Worm (Caenorhabditis elegans) whole organism, early embryonic: ENCODE results near the gene sru-9.
"Not testable (repeated sequence)": the region's sequence is repeated elsewhere in the genome, so short reads cannot be mapped to it uniquely, and the experiment has no call there.

Source experiments
- B0310.2 ChIP-seq: sonication (generic microtip); optimal IDR thresholded peaks from 2 replicates; lab custom pipeline; 2016; ENCODE audit warnings: mild to moderate bottlenecking, missing genetic modification characterization, missing compliant biosample characterization
- F13C5.2 ChIP-seq: sonication (generic microtip); optimal IDR thresholded peaks from 2 replicates; lab custom pipeline; 2017; ENCODE audit warnings: mild to moderate bottlenecking, missing genetic modification characterization, inconsistent platforms, missing compliant biosample characterization
- aly-1 ChIP-seq: sonication (generic microtip); optimal IDR thresholded peaks from 2 replicates; lab custom pipeline; 2016; ENCODE audit warnings: missing genetic modification characterization, missing compliant biosample characterization
- ama-1 ChIP-seq: fragments of 150-350 bp; optimal IDR thresholded peaks from 2 replicates; lab custom pipeline; 2014
- ceh-13 ChIP-seq: fragments of 200-800 bp; sonication (Bioruptor generic); optimal IDR thresholded peaks from 2 replicates; lab custom pipeline; 2018; ENCODE audit warnings: mild to moderate bottlenecking, missing genetic modification characterization, missing compliant biosample characterization
- ceh-36 ChIP-seq: sonication (generic microtip); optimal IDR thresholded peaks from 2 replicates; lab custom pipeline; 2016; ENCODE audit warnings: missing genetic modification characterization, inconsistent platforms, missing compliant biosample characterization
- ets-7 ChIP-seq: sonication (generic microtip); optimal IDR thresholded peaks from 2 replicates; lab custom pipeline; 2016; ENCODE audit warnings: missing genotype, missing genetic modification characterization, missing compliant biosample characterization
- flt-1 ChIP-seq: fragments of 200-800 bp; sonication (Bioruptor generic); IDR thresholded peaks from 2 replicates; pipeline ENCODE4 v1.3.6; 2022; ENCODE audit warnings: missing genetic modification characterization, missing compliant biosample characterization
- hmbx-1 ChIP-seq: sonication (generic microtip); optimal IDR thresholded peaks from 2 replicates; lab custom pipeline; 2016; ENCODE audit warnings: mild to moderate bottlenecking, missing genetic modification characterization, missing compliant biosample characterization
- hmg-4 ChIP-seq: fragments of 200-800 bp; sonication (Bioruptor generic); optimal IDR thresholded peaks from 2 replicates; lab custom pipeline; 2018; ENCODE audit warnings: mild to moderate bottlenecking, missing genetic modification characterization, missing compliant biosample characterization
- hnd-1 ChIP-seq: sonication (generic microtip); optimal IDR thresholded peaks from 2 replicates; lab custom pipeline; 2016; ENCODE audit warnings: missing genetic modification characterization, missing compliant biosample characterization
- pes-1 ChIP-seq: fragments of 200-800 bp; sonication (Bioruptor generic); IDR thresholded peaks from 2 replicates; pipeline ENCODE4 v1.3.6; 2022; ENCODE audit warnings: missing genetic modification reagents, missing genetic modification characterization, missing compliant biosample characterization
- scrt-1 ChIP-seq: fragments of 200-800 bp; sonication (Bioruptor generic); IDR thresholded peaks from 2 replicates; pipeline ENCODE4 v1.3.6; 2022; ENCODE audit warnings: missing genetic modification characterization, missing compliant biosample characterization
- sea-1 ChIP-seq: fragments of 200-800 bp; sonication (Bioruptor generic); conservative IDR thresholded peaks from 2 replicates; pipeline ENCODE4 v1.3.6; 2022; ENCODE audit warnings: missing genetic modification characterization, missing compliant biosample characterization
- tbx-11 ChIP-seq: fragments of 200-800 bp; sonication (Bioruptor generic); IDR thresholded peaks from 2 replicates; pipeline ENCODE4 v1.3.6; 2022; ENCODE audit warnings: missing genetic modification characterization, missing compliant biosample characterization
- tbx-37 ChIP-seq: fragments of 200-800 bp; sonication (Bioruptor generic); conservative IDR thresholded peaks from 2 replicates; pipeline ENCODE4 v1.3.6; 2022; ENCODE audit warnings: missing genetic modification reagents, missing genetic modification characterization, missing compliant biosample characterization
- tra-4 ChIP-seq: sonication (generic microtip); optimal IDR thresholded peaks from 2 replicates; lab custom pipeline; 2017; ENCODE audit warnings: missing genetic modification characterization, missing compliant biosample characterization

The sru-9 gene

DNA sequence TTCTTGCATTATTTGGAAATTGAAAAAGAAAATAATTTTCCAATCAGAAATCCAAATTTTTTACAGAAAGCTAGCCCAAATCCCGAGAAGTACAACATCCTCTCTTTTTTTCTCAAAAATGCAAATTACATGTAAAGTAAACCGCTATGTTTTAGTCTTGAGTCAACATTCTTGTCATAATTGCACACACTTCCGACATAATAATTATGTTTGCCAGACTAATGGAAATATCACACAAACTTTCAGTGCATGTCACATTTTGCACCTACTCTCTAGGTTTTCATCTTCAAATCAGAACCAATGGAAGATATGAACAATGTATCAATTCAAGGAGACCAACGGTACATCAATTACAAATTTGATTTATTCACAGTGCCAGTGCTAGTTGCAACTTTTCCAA lies 4.1 kb upstream of the sru-9 start, which contains the start of gene sru-11:
Gene sru-11 (plus strand): TSS at position 301 of the 400 bp plus-strand sequence.
- no peak for TF ChIP-seq scrt-1 (GFP tag; lab: Robert Waterston, UW)
- TF ChIP-seq pes-1 (GFP tag; lab: Robert Waterston, UW): no peak
- no peak for TF ChIP-seq tra-4
- no peak for TF ChIP-seq flt-1 (GFP tag; lab: Robert Waterston, UW)
- TF ChIP-seq ets-7 (tag; lab: Kevin White, UChicago): no peak
- no peak for TF ChIP-seq sea-1 (GFP tag; lab: Robert Waterston, UW)
- TF ChIP-seq F13C5.2 (tag; lab: Kevin White, UChicago): no peak
- no peak for TF ChIP-seq ama-1 (lab: Kevin White, UChicago)
- no peak for TF ChIP-seq hmbx-1 (tag; lab: Kevin White, UChicago)
- no peak for TF ChIP-seq hmg-4 (GFP tag; lab: Kevin White, UChicago)
- no peak for TF ChIP-seq B0310.2
- no peak for TF ChIP-seq tbx-11 (GFP tag; lab: Robert Waterston, UW)
- TF ChIP-seq ceh-13 (GFP tag; lab: Kevin White, UChicago): no peak

DNA sequence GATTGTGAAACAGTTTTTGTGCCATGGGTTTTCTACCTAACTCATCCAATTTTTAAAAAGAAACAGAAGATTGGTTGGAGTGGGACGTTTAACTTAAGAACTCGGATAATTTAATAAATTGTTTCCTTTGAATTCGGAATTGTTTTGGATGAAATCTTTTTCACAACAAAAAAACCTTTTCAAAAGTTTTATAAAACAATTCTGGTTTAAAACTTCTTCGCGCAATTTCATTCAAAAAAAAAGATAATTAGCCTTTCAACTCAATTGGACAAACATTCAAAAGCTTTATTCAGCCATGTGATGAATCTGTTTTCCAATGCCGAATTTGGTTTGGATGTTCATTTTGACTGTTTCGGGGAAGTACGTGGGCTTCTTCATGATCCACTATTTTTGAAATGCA lies 1.6 kb upstream of the sru-9 start, which contains the start of gene Y45F10B.12:
Gene Y45F10B.12 (plus strand): TSS at position 301 of the 400 bp plus-strand sequence.
- TF ChIP-seq ama-1 (lab: Kevin White, UChicago) (no peak), hmg-4 (GFP tag; lab: Kevin White, UChicago) (no peak), sea-1 (GFP tag; lab: Robert Waterston, UW) (no peak), scrt-1 (GFP tag; lab: Robert Waterston, UW) (no peak), hnd-1 (tag; lab: Kevin White, UChicago) (no peak), aly-1 (tag; lab: Kevin White, UChicago) (no peak), ets-7 (tag; lab: Kevin White, UChicago) (no peak), B0310.2 (no peak), flt-1 (GFP tag; lab: Robert Waterston, UW) (no peak), F13C5.2 (tag; lab: Kevin White, UChicago) (no peak), tbx-37 (GFP tag; lab: Robert Waterston, UW) (no peak), hmbx-1 (tag; lab: Kevin White, UChicago) (no peak), tbx-11 (GFP tag; lab: Robert Waterston, UW) (no peak), tra-4 (no peak), ceh-36 (tag; lab: Kevin White, UChicago) (no peak), ceh-13 (GFP tag; lab: Kevin White, UChicago) (no peak), pes-1 (GFP tag; lab: Robert Waterston, UW) (no peak)

DNA sequence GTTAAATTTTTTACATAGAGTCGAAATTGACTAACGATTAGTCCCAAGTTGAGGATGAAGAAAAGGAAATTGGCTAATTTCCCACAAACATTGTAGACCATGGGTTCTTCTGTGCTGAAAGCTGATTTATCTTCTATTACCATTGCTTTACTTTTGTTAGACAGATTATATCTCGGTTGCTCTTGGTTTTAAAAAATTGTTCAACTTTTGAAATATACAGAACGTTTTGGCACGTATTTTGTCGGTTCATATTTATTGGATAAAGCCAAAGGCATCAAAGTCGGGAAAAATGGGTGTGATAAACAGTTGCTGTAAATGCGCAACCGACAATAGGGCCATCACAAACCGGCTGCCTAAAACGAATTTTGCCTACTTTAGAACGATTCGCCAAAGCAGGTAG lies 2.9 kb downstream of the sru-9 start, which contains the start of gene tsp-5:
Gene tsp-5 (minus strand): TSS at position 101 of the 400 bp plus-strand sequence.
- TF ChIP-seq ets-7 (tag; lab: Kevin White, UChicago): no peak
- no peak for TF ChIP-seq scrt-1 (GFP tag; lab: Robert Waterston, UW)
- TF ChIP-seq hmbx-1 (tag; lab: Kevin White, UChicago): no peak
- TF ChIP-seq F13C5.2 (tag; lab: Kevin White, UChicago): no peak
- TF ChIP-seq ceh-36 (tag; lab: Kevin White, UChicago): no peak
- TF ChIP-seq tbx-11 (GFP tag; lab: Robert Waterston, UW): no peak

DNA sequence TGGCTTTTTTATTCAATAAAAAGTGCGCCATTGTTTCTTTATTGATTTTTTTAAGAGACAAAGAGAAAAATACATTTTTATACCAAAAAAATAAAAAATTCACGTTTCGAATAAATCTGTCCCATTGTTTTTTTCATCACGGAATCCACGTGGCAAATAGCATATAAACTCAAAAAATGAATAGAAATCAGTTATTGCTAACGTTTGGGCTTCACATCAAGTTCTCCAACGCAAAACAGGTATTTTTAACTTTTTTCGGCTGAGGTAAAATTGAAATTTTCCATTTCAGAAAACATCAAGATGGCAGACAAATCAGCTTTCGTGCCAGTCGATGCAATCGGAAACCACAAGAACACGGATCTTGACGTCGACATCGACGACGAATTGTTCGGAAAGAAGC lies 4.6 kb downstream of the sru-9 start, which contains the start of gene Y45F10B.3:
Gene Y45F10B.3 (plus strand): TSS at position 301 of the 400 bp plus-strand sequence.
- TF ChIP-seq pes-1 (GFP tag; lab: Robert Waterston, UW) (no peak), hmg-4 (GFP tag; lab: Kevin White, UChicago) (no peak), tbx-37 (GFP tag; lab: Robert Waterston, UW) (no peak), tbx-11 (GFP tag; lab: Robert Waterston, UW) (no peak), scrt-1 (GFP tag; lab: Robert Waterston, UW) (no peak), ceh-13 (GFP tag; lab: Kevin White, UChicago) (no peak), B0310.2 (no peak), ceh-36 (tag; lab: Kevin White, UChicago) (no peak), ama-1 (lab: Kevin White, UChicago) (no peak)

DNA sequence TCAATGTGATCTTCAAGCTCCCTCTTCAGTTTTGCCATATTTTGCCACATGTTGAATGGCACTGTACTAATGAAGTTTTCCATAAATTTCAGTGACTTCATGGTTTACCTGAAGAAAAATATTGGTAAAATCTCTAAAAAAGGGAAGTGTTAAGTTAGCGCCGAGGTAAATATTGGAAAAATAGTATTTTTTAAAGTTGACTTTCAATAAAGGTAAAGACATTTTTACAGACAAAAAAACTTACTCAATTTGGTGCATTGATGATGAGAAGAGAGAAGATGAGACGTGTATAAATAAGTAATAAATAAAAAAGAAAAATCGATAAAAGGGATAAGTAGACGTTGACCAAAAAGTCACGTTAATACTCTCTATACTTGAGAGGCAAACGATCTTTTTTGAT lies 9.0 kb downstream of the sru-9 start, which contains the start of gene Y45F10B.9:
Gene Y45F10B.9 (minus strand): TSS at position 101 of the 400 bp plus-strand sequence.
- TF ChIP-seq scrt-1 (GFP tag; lab: Robert Waterston, UW); hnd-1 (tag; lab: Kevin White, UChicago); ama-1 (lab: Kevin White, UChicago): not testable (repeated sequence)

DNA sequence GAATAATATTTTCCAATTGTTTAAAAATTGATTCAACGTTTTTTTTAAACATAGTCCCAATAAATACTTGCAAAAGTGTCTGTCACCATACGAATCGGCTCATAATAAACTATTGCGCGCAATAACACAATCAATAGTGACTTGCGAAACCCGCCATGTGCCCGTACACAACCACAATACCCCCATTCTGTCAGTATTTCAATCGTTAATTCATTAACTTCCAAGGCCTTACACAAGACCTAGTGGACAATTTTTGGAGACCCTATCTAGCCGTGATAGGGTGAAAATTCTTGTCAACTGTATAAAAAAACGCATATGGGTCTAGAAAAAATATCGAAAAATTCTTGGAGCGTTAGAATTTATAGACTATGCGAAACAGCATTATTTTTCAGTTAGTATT lies 11.8 kb downstream of the sru-9 start:
- TF ChIP-seq sea-1 (GFP tag; lab: Robert Waterston, UW) (no peak), B0310.2 (no peak), aly-1 (tag; lab: Kevin White, UChicago) (no peak), ceh-36 (tag; lab: Kevin White, UChicago) (no peak), pes-1 (GFP tag; lab: Robert Waterston, UW) (no peak), ceh-13 (GFP tag; lab: Kevin White, UChicago) (no peak), hmbx-1 (tag; lab: Kevin White, UChicago) (no peak), ama-1 (lab: Kevin White, UChicago) (no peak), scrt-1 (GFP tag; lab: Robert Waterston, UW) (no peak), F13C5.2 (tag; lab: Kevin White, UChicago) (no peak), tra-4 (no peak), ets-7 (tag; lab: Kevin White, UChicago) (no peak), tbx-11 (GFP tag; lab: Robert Waterston, UW) (no peak), tbx-37 (GFP tag; lab: Robert Waterston, UW) (no peak), flt-1 (GFP tag; lab: Robert Waterston, UW) (no peak), hnd-1 (tag; lab: Kevin White, UChicago) (no peak), hmg-4 (GFP tag; lab: Kevin White, UChicago) (no peak)

DNA sequence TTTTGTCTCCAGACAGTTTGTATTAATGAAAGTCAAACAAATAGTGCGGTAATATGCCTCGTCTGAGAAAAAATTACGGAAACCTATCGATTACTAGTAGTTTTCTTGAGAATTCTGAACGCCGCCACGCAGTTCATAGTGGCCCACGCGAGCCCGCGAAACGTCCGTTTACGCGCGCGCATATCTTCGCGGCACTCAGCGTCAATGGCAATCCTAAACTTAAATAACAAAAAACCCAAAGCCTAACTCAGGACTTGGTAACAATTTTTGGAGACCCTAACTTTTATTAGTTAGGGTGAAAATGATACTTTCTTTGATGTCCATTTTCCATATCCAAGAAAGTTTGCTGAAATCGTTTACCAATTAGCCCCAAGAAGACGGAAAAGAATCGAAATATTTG lies 12.6 kb downstream of the sru-9 start:
- TF ChIP-seq hnd-1 (tag; lab: Kevin White, UChicago): no peak
- TF ChIP-seq B0310.2: no peak
- TF ChIP-seq tbx-37 (GFP tag; lab: Robert Waterston, UW): no peak
- TF ChIP-seq ets-7 (tag; lab: Kevin White, UChicago): no peak
- no peak for TF ChIP-seq tbx-11 (GFP tag; lab: Robert Waterston, UW)
- no peak for TF ChIP-seq hmbx-1 (tag; lab: Kevin White, UChicago)
- no peak for TF ChIP-seq hmg-4 (GFP tag; lab: Kevin White, UChicago)
- TF ChIP-seq ceh-36 (tag; lab: Kevin White, UChicago): no peak
- TF ChIP-seq aly-1 (tag; lab: Kevin White, UChicago): no peak
